Fruit fly (Drosophila melanogaster) whole organism, embryonic: Measurements from ENCODE around the gene ppk.
A peak's percentile ranks its signal among the peaks of the same experiment; 100 is the strongest.

Source experiments
- Bgb ChIP-seq: fragments of 200-800 bp; sonication (Bioruptor generic); IDR thresholded peaks from 2 replicates; pipeline ENCODE4 v1.3.6; 2022; ENCODE audit warnings: missing biosample characterization, missing genetic modification characterization; ENCODE audit not compliant: partially characterized antibody
- CG10209 ChIP-seq: fragments of 200-800 bp; sonication (Bioruptor generic); optimal IDR thresholded peaks from 3 replicates; lab custom pipeline; 2017; ENCODE audit warnings: missing biosample characterization, mild to moderate bottlenecking, missing genetic modification characterization, missing genetic modification reagents
- CG10565 ChIP-seq: fragments of 200-800 bp; sonication (Bioruptor generic); optimal IDR thresholded peaks from 3 replicates; lab custom pipeline; 2016; ENCODE audit warnings: missing biosample characterization, mild to moderate bottlenecking, missing genetic modification characterization
- CG11247 ChIP-seq: fragments of 200-800 bp; sonication (Bioruptor generic); IDR thresholded peaks from 2 replicates; pipeline ENCODE4 v1.3.6; 2022; ENCODE audit warnings: missing biosample characterization, missing genetic modification characterization
- CG14050 ChIP-seq: fragments of 200-800 bp; sonication (Bioruptor generic); IDR thresholded peaks from 3 replicates; pipeline ENCODE4 v1.3.6; 2022; ENCODE audit warnings: missing biosample characterization, missing genetic modification characterization
- CG14860 ChIP-seq: fragments of 200-800 bp; sonication (Bioruptor generic); IDR thresholded peaks from 3 replicates; pipeline ENCODE4 v1.3.6; 2022; ENCODE audit warnings: missing biosample characterization, missing genetic modification characterization; ENCODE audit not compliant: partially characterized antibody
- CG15269 ChIP-seq: fragments of 200-800 bp; sonication (Bioruptor generic); optimal IDR thresholded peaks from 2 replicates; lab custom pipeline; 2018; ENCODE audit warnings: missing biosample characterization, mild to moderate bottlenecking, missing genetic modification characterization, moderate library complexity
- CG15479 ChIP-seq: fragments of 200-800 bp; sonication (Bioruptor generic); optimal IDR thresholded peaks from 3 replicates; lab custom pipeline; 2019; ENCODE audit warnings: missing biosample characterization, mild to moderate bottlenecking, missing genetic modification characterization, moderate library complexity
- CG16863 ChIP-seq: fragments of 200-800 bp; sonication (Bioruptor generic); optimal IDR thresholded peaks from 3 replicates; lab custom pipeline; 2016; ENCODE audit warnings: missing biosample characterization, missing genetic modification characterization
- CG1832 ChIP-seq: fragments of 200-800 bp; sonication (Bioruptor generic); optimal IDR thresholded peaks from 2 replicates; lab custom pipeline; 2017; ENCODE audit warnings: missing biosample characterization, mild to moderate bottlenecking, missing genetic modification characterization, inconsistent platforms
- CG18619 ChIP-seq: fragments of 200-800 bp; sonication (Bioruptor generic); optimal IDR thresholded peaks from 3 replicates; lab custom pipeline; 2017; ENCODE audit warnings: missing biosample characterization, mild to moderate bottlenecking, missing genetic modification characterization
- CG18764 ChIP-seq: fragments of 200-800 bp; sonication (Bioruptor generic); optimal IDR thresholded peaks from 3 replicates; lab custom pipeline; 2016; ENCODE audit warnings: missing biosample characterization, missing genetic modification characterization
- CG31388 ChIP-seq: fragments of 200-800 bp; sonication (Bioruptor generic); optimal IDR thresholded peaks from 2 replicates; lab custom pipeline; 2016; ENCODE audit warnings: missing biosample characterization, missing genetic modification characterization
- CG3163 ChIP-seq: fragments of 200-800 bp; sonication (Bioruptor generic); optimal IDR thresholded peaks from 3 replicates; lab custom pipeline; 2016; ENCODE audit warnings: missing biosample characterization, missing genetic modification characterization
- CG4282 ChIP-seq: fragments of 200-800 bp; sonication (Bioruptor generic); optimal IDR thresholded peaks from 2 replicates; lab custom pipeline; 2016; ENCODE audit warnings: missing biosample characterization, missing genetic modification characterization
- CG4730 ChIP-seq: fragments of 200-800 bp; sonication (Bioruptor generic); IDR thresholded peaks from 2 replicates; pipeline ENCODE4 v1.3.6; 2022; ENCODE audit warnings: missing biosample characterization, missing genetic modification characterization
- CG4854 ChIP-seq: fragments of 200-800 bp; sonication (Bioruptor generic); optimal IDR thresholded peaks from 2 replicates; lab custom pipeline; 2016; ENCODE audit warnings: missing biosample characterization, missing genetic modification characterization, inconsistent platforms
- CG6683 ChIP-seq: fragments of 200-800 bp; sonication (Bioruptor generic); optimal IDR thresholded peaks from 2 replicates; lab custom pipeline; 2017; ENCODE audit warnings: missing biosample characterization, mild to moderate bottlenecking, missing genetic modification characterization, missing genetic modification reagents
- CG6791 ChIP-seq: fragments of 200-800 bp; sonication (Bioruptor generic); IDR thresholded peaks from 3 replicates; pipeline ENCODE4 v1.3.6; 2022; ENCODE audit warnings: missing biosample characterization, missing genetic modification characterization; ENCODE audit not compliant: partially characterized antibody
- CG8281 ChIP-seq: fragments of 200-800 bp; sonication (Bioruptor generic); optimal IDR thresholded peaks from 2 replicates; lab custom pipeline; 2018; ENCODE audit warnings: missing biosample characterization, mild to moderate bottlenecking, missing genetic modification characterization, moderate library complexity
- CHES-1-like ChIP-seq: fragments of 200-800 bp; sonication (Bioruptor generic); optimal IDR thresholded peaks from 2 replicates; lab custom pipeline; 2016; ENCODE audit warnings: missing biosample characterization, missing genetic modification characterization
- Eip74EF ChIP-seq, 2 experiments: fragments of 200-800 bp in 1 of 2; fragments of >200 bp in 1 of 2; sonication (Bioruptor generic) in 1 of 2; optimal IDR thresholded peaks; 2 replicates each; lab custom pipeline; 2017 to 2019; ENCODE audit warnings: missing biosample characterization in 2 of 2, missing genetic modification characterization in 2 of 2, mild to moderate bottlenecking in 1 of 2, moderate library complexity in 1 of 2
- Gug ChIP-seq: fragments of 200-800 bp; sonication (Bioruptor generic); IDR thresholded peaks from 4 replicates; pipeline ENCODE4 v1.3.6; 2022; ENCODE audit warnings: missing biosample characterization, missing genetic modification characterization
- H2.0 ChIP-seq: fragments of 200-800 bp; sonication (Bioruptor generic); IDR thresholded peaks from 2 replicates; pipeline ENCODE4 v1.3.6; 2022; ENCODE audit warnings: missing biosample characterization, missing genetic modification characterization
- HLH4C ChIP-seq: fragments of 200-800 bp; sonication (Bioruptor generic); IDR thresholded peaks from 3 replicates; pipeline ENCODE4 v1.3.6; 2022; ENCODE audit warnings: missing biosample characterization, missing genetic modification characterization; ENCODE audit not compliant: partially characterized antibody
- MBD-R2 ChIP-seq: fragments of 200-800 bp; sonication (Bioruptor generic); IDR thresholded peaks from 2 replicates; pipeline ENCODE4 v1.3.6; 2022; ENCODE audit warnings: missing biosample characterization, missing genetic modification characterization
- Meics ChIP-seq: fragments of 200-800 bp; sonication (Bioruptor generic); optimal IDR thresholded peaks from 2 replicates; lab custom pipeline; 2017; ENCODE audit warnings: missing biosample characterization, mild to moderate bottlenecking, missing genetic modification characterization
- Myb ChIP-seq: fragments of 200-800 bp; sonication (Bioruptor generic); optimal IDR thresholded peaks from 2 replicates; lab custom pipeline; 2016; ENCODE audit warnings: missing biosample characterization, missing genetic modification characterization
- Pdp1 ChIP-seq, 2 experiments: fragments of 200-800 bp; sonication (Bioruptor generic); optimal IDR thresholded peaks; 3 replicates each; lab custom pipeline; 2016; ENCODE audit warnings: missing biosample characterization in 2 of 2, missing genetic modification characterization in 2 of 2, mild to moderate bottlenecking in 1 of 2, moderate library complexity in 1 of 2
- Taf1 ChIP-seq: fragments of 200-800 bp; sonication (Bioruptor generic); IDR thresholded peaks from 2 replicates; pipeline ENCODE4 v1.3.6; 2022; ENCODE audit warnings: missing biosample characterization, missing genetic modification characterization
- Tbp ChIP-seq: fragments of >200 bp; optimal IDR thresholded peaks from 2 replicates; lab custom pipeline; 2018; ENCODE audit warnings: missing biosample characterization, missing genetic modification characterization
- ap ChIP-seq: fragments of 200-800 bp; sonication (Bioruptor generic); IDR thresholded peaks from 2 replicates; pipeline ENCODE4 v1.3.6; 2022; ENCODE audit warnings: missing biosample characterization, missing genetic modification characterization
- ash1 ChIP-seq: fragments of 200-800 bp; sonication (Bioruptor generic); optimal IDR thresholded peaks from 2 replicates; lab custom pipeline; 2018; ENCODE audit warnings: missing biosample characterization, mild to moderate bottlenecking, missing genetic modification characterization
- caup ChIP-seq: fragments of 200-800 bp; sonication (Bioruptor generic); optimal IDR thresholded peaks from 3 replicates; lab custom pipeline; 2017; ENCODE audit warnings: missing biosample characterization, mild to moderate bottlenecking, missing genetic modification characterization, moderate library complexity; ENCODE audit not compliant: severe bottlenecking
- croc ChIP-seq: fragments of 200-800 bp; sonication (Bioruptor generic); conservative IDR thresholded peaks from 3 replicates; pipeline ENCODE4 v1.3.6; 2022; ENCODE audit warnings: missing biosample characterization, missing genetic modification characterization
- dm ChIP-seq: fragments of 200-800 bp; sonication (Bioruptor generic); optimal IDR thresholded peaks from 3 replicates; lab custom pipeline; 2016; ENCODE audit warnings: missing biosample characterization, missing genetic modification characterization
- dmrt11E ChIP-seq: fragments of 200-800 bp; sonication (Bioruptor generic); optimal IDR thresholded peaks from 3 replicates; lab custom pipeline; 2018; ENCODE audit warnings: missing biosample characterization, mild to moderate bottlenecking, missing genetic modification characterization, moderate library complexity
- fu2 ChIP-seq: fragments of 200-800 bp; sonication (Bioruptor generic); optimal IDR thresholded peaks from 2 replicates; lab custom pipeline; 2016; ENCODE audit warnings: missing biosample characterization, missing genetic modification characterization
- gro ChIP-seq: fragments of 200-800 bp; sonication (Bioruptor generic); optimal IDR thresholded peaks from 2 replicates; lab custom pipeline; 2016; ENCODE audit warnings: missing biosample characterization, missing genetic modification characterization
- gsb-n ChIP-seq: fragments of 200-800 bp; sonication (Bioruptor generic); optimal IDR thresholded peaks from 3 replicates; lab custom pipeline; 2018; ENCODE audit warnings: missing biosample characterization, mild to moderate bottlenecking, missing genetic modification characterization
- jing ChIP-seq: fragments of 200-800 bp; sonication (Bioruptor generic); optimal IDR thresholded peaks from 2 replicates; lab custom pipeline; 2018; ENCODE audit warnings: missing biosample characterization, mild to moderate bottlenecking, missing genetic modification characterization
- maf-S ChIP-seq: fragments of 200-800 bp; sonication (Bioruptor generic); optimal IDR thresholded peaks from 2 replicates; lab custom pipeline; 2016; ENCODE audit warnings: missing biosample characterization, missing genetic modification characterization
- mirr ChIP-seq: fragments of 200-800 bp; sonication (Bioruptor generic); optimal IDR thresholded peaks from 3 replicates; lab custom pipeline; 2018; ENCODE audit warnings: missing biosample characterization, mild to moderate bottlenecking, missing genetic modification characterization
- mld ChIP-seq: fragments of 200-800 bp; sonication (Bioruptor generic); IDR thresholded peaks from 3 replicates; pipeline ENCODE4 v1.3.6; 2022; ENCODE audit warnings: missing biosample characterization, missing genetic modification characterization; ENCODE audit not compliant: partially characterized antibody
- pfk ChIP-seq: fragments of 200-800 bp; sonication (Bioruptor generic); optimal IDR thresholded peaks from 2 replicates; lab custom pipeline; 2018; ENCODE audit warnings: missing biosample characterization, mild to moderate bottlenecking, missing genetic modification characterization, moderate library complexity
- pum ChIP-seq: fragments of 200-800 bp; sonication (Bioruptor generic); optimal IDR thresholded peaks from 2 replicates; lab custom pipeline; 2016; ENCODE audit warnings: missing biosample characterization, missing genetic modification characterization
- sd ChIP-seq: fragments of 200-800 bp; sonication (Bioruptor generic); optimal IDR thresholded peaks from 3 replicates; lab custom pipeline; 2018; ENCODE audit warnings: missing biosample characterization, mild to moderate bottlenecking, missing genetic modification characterization, moderate library complexity
- unc-4 ChIP-seq: fragments of 200-800 bp; sonication (Bioruptor generic); IDR thresholded peaks from 2 replicates; pipeline ENCODE4 v1.3.6; 2022; ENCODE audit warnings: missing biosample characterization, missing genetic modification characterization; ENCODE audit not compliant: partially characterized antibody
- unpg ChIP-seq: fragments of 200-800 bp; sonication (Bioruptor generic); optimal IDR thresholded peaks from 3 replicates; lab custom pipeline; 2018; ENCODE audit warnings: missing biosample characterization, mild to moderate bottlenecking, missing genetic modification characterization, moderate library complexity

The ppk gene

dm6 chr2L:14394298-14395064 lies 13.5 kb upstream of the ppk start (continued):
- TF ChIP-seq unc-4 (no peak), H2.0 (GFP tag; lab: Robert Waterston, UW) (no peak), CG16863 (GFP tag; lab: Kevin White, UChicago) (no peak), gsb-n (no peak), MBD-R2 (GFP tag; lab: Robert Waterston, UW) (no peak), Bgb (GFP tag; lab: Robert Waterston, UW) (no peak), CG15479 (GFP tag; lab: Kevin White, UChicago) (no peak), mld (GFP tag; lab: Robert Waterston, UW) (no peak), CG8281 (tag; lab: Kevin White, UChicago) (peak; percentile 67), CHES-1-like (GFP tag; lab: Kevin White, UChicago) (no peak), pum (GFP tag; lab: Kevin White, UChicago) (no peak), CG6791 (GFP tag; lab: Robert Waterston, UW) (no peak), CG18764 (GFP tag; lab: Kevin White, UChicago) (no peak), CG10209 (GFP tag; lab: Kevin White, UChicago) (no peak), CG18619 (GFP tag; lab: Kevin White, UChicago) (no peak), ash1 (no peak), Taf1 (GFP tag; lab: Robert Waterston, UW) (no peak), mirr (GFP tag; lab: Kevin White, UChicago) (peak; percentile 69), dm (no peak), Myb (GFP tag; lab: Kevin White, UChicago) (no peak), CG3163 (no peak), jing (GFP tag; lab: Kevin White, UChicago) (no peak), gro (GFP tag; lab: Kevin White, UChicago) (peak; percentile 63), Eip74EF (GFP tag; optimal IDR thresholded peaks at IDR 0.05; lab: Kevin White, UChicago) (peak in 1 of 2 experiments; percentile 68), Pdp1 (GFP tag; optimal IDR thresholded peaks at IDR 0.05; lab: Kevin White, UChicago) (peak; percentile 22 to 42), Gug (GFP tag; lab: Robert Waterston, UW) (no peak), CG4282 (GFP tag; lab: Kevin White, UChicago) (no peak), CG14860 (GFP tag; lab: Robert Waterston, UW) (no peak), maf-S (GFP tag; lab: Kevin White, UChicago) (no peak), CG14050 (no peak), pfk (GFP tag; lab: Kevin White, UChicago) (no peak), fu2 (no peak), CG11247 (GFP tag; lab: Robert Waterston, UW) (no peak), CG31388 (GFP tag; lab: Kevin White, UChicago) (no peak), dmrt11E (tag; lab: Kevin White, UChicago) (no peak), Tbp (no peak), caup (GFP tag; lab: Kevin White, UChicago) (peak; percentile 11), CG4854 (GFP tag; lab: Kevin White, UChicago) (no peak), Meics (GFP tag; lab: Kevin White, UChicago) (peak; percentile 43), HLH4C (GFP tag; lab: Robert Waterston, UW) (no peak), ap (GFP tag; lab: Robert Waterston, UW) (no peak), CG1832 (GFP tag; lab: Kevin White, UChicago) (no peak), CG6683 (GFP tag; lab: Kevin White, UChicago) (no peak), CG15269 (peak; percentile 60), sd (tag; lab: Kevin White, UChicago) (peak; percentile 76), unpg (GFP tag; lab: Kevin White, UChicago) (peak; percentile 63), CG10565 (no peak), croc (no peak), CG4730 (GFP tag; lab: Robert Waterston, UW) (no peak)
